Worm (Caenorhabditis elegans): ENCODE measurements around the gene Y4C6A.3.

The Y4C6A.3 gene

DNA sequence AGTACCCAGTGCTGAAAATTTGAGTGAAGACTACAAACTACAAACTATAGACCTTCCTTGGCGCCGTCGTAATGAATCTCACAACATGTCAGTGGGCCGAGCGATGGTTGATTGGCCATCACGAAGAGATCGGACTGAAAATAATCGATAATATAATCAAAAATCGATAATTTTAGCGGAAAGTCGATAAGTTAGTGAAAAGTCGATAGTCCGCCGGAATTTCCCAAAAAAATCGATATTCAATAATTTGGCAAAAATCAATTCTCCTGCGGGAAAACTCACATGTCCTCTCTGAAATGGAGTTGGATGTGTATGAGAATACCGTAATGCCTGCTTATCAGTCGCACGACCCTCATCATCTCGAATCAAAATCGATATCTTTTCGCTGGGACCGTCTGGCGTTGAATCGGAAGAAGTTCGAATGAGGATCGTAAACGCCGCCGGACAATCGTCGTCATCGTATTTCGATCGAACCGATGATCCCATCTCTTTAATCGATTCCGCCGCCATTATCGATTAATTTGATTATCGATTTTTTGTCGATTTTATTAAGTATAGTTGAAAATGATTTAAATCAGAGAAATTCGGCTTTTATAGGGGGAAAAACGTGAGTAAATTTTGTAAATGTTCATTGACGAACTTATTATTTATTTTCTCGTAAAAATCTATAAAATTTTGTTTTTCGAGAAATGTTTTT lies 44.1 kb downstream of the Y4C6A.3 start, which contains the start of gene ZK616.8:
Gene ZK616.8 (minus strand): TSS at position 553 of the 697 bp plus-strand sequence.
- no peak for TF ChIP-seq ztf-4 (tag; optimal IDR thresholded peaks at IDR 0.05)
- no peak for TF ChIP-seq aha-1 (tag; optimal IDR thresholded peaks at IDR 0.05)
- TF ChIP-seq blmp-1 (tag; optimal IDR thresholded peaks at IDR 0.05): no peak
- TF ChIP-seq tlp-1 (tag; optimal IDR thresholded peaks at IDR 0.05): no peak
- TF ChIP-seq unc-62 (GFP tag; optimal IDR thresholded peaks at IDR 0.05): no peak
- TF ChIP-seq mep-1 (tag; optimal IDR thresholded peaks at IDR 0.05): no peak
- TF ChIP-seq skn-1 (tag; optimal IDR thresholded peaks at IDR 0.05): no peak
- TF ChIP-seq nhr-11 (tag; optimal IDR thresholded peaks at IDR 0.05): no peak
- TF ChIP-seq unc-98 (GFP tag; IDR thresholded peaks at IDR 0.05): no peak
- TF ChIP-seq pax-3 (tag; optimal IDR thresholded peaks at IDR 0.05): no peak

DNA sequence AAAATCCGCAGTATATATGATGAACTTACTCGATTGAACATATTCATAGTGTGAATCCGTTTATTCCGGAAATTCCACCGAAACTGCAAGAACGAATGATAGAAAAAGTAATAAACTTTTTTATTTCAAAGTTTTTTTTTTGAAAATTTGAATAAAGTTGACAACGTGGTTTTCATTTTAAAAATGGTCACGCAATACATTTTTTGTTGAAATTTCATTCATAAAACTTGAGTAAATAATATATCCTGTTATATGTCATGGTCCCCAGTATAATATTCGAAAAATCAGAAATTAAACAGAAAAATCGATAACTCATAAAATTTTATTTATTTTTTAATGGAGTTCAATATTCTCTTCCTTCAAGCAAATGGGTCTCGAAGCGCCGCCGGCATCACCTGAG lies 44.8 kb downstream of the Y4C6A.3 start, which contains the start of gene ZK616.65:
Gene ZK616.65 (minus strand): TSS at position 101 of the 400 bp plus-strand sequence.
- TF ChIP-seq tbx-2 (tag; optimal IDR thresholded peaks at IDR 0.05): no peak
- no peak for TF ChIP-seq efl-1 (optimal IDR thresholded peaks at IDR 0.05)
- TF ChIP-seq efl-1 (GFP tag; optimal IDR thresholded peaks at IDR 0.05 in 1 of 2): no peak
- no peak for TF ChIP-seq aly-2 (tag; optimal IDR thresholded peaks at IDR 0.05)
- TF ChIP-seq zag-1 (tag; optimal IDR thresholded peaks at IDR 0.05): no peak
- no peak for TF ChIP-seq sptf-1 (tag; optimal IDR thresholded peaks at IDR 0.05)
- no peak for TF ChIP-seq nhr-85 (tag)
- no peak for TF ChIP-seq grh-1 (GFP tag; IDR thresholded peaks at IDR 0.05)
- TF ChIP-seq C34B4.2 (tag; optimal IDR thresholded peaks at IDR 0.05): no peak
- TF ChIP-seq mdl-1 (tag; optimal IDR thresholded peaks at IDR 0.05): no peak
- TF ChIP-seq mab-9 (GFP tag; IDR thresholded peaks at IDR 0.05): no peak
- TF ChIP-seq mef-2 (tag; optimal IDR thresholded peaks at IDR 0.05): no peak
- no peak for TF ChIP-seq mep-1 (tag; optimal IDR thresholded peaks at IDR 0.05)

DNA sequence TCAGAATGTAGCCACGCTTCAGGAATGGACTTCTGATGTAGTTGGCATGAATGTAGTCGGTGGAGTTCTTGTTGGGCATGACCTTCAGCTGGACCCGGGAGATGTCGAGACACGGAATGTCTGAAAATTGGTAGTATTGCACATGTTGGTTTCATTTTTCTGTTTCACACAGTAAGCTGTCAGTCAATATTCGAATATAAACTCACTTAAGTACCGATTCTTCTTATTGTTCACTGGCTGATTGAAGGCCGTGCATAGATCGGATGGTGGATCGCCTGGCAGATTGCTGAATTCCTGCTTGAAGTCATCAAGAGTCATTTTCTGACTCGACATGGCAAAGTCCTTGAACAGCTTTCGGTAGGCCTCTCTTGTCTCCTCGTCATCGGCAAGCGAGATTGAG lies 46.8 kb downstream of the Y4C6A.3 start:
- TF ChIP-seq tbx-2 (tag; optimal IDR thresholded peaks at IDR 0.05) (no peak), mef-2 (tag; optimal IDR thresholded peaks at IDR 0.05) (no peak), lin-39 (tag; optimal IDR thresholded peaks at IDR 0.05) (no peak), mdl-1 (tag; optimal IDR thresholded peaks at IDR 0.05) (no peak), snu-23 (GFP tag; optimal IDR thresholded peaks at IDR 0.05) (no peak), rnt-1 (tag; optimal IDR thresholded peaks at IDR 0.05) (no peak), ceh-8 (GFP tag; optimal IDR thresholded peaks at IDR 0.05) (no peak), irx-1 (tag; optimal IDR thresholded peaks at IDR 0.05) (no peak), hlh-4 (tag; optimal IDR thresholded peaks at IDR 0.05) (no peak), swsn-7 (tag; optimal IDR thresholded peaks at IDR 0.05) (no peak), dpl-1 (GFP tag; optimal IDR thresholded peaks at IDR 0.05) (no peak), elt-2 (tag; optimal IDR thresholded peaks at IDR 0.05) (no peak), unc-130 (tag; optimal IDR thresholded peaks at IDR 0.05) (no peak), C34B4.2 (tag; optimal IDR thresholded peaks at IDR 0.05) (no peak), nhr-77 (tag; optimal IDR thresholded peaks at IDR 0.05) (no peak), aly-2 (tag; optimal IDR thresholded peaks at IDR 0.05) (no peak), nhr-47 (tag; optimal IDR thresholded peaks at IDR 0.05) (no peak)

DNA sequence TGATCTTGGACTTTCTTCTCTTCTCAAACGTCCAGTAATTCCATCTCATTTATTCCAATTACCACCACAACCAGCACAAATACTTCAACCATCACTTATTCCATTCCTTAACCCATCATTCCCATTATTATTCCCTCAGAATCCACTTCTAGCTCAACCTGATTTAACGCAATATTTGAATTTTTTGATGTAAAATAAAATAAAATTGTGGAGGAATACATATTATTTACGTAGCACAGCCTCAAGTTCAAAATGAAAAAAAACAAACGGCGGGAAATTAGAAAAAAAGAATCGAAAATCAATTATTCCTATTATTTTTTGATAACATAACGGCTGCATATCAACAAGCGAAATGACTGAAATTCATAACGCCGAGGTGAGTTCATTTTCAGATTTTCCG lies 50.6 kb downstream of the Y4C6A.3 start, which contains the start of gene ZK616.61:
Gene ZK616.61 (plus strand): TSS at position 301 of the 400 bp plus-strand sequence.
- TF ChIP-seq zag-1 (tag; optimal IDR thresholded peaks at IDR 0.05) (no peak), xbp-1 (tag; optimal IDR thresholded peaks at IDR 0.05) (no peak), nhr-20 (tag; optimal IDR thresholded peaks at IDR 0.05) (no peak), egl-27 (tag; optimal IDR thresholded peaks at IDR 0.05) (no peak), mab-9 (GFP tag; IDR thresholded peaks at IDR 0.05) (no peak), aly-2 (tag; optimal IDR thresholded peaks at IDR 0.05) (no peak), nhr-90 (tag; optimal IDR thresholded peaks at IDR 0.05; ENCODE audit: poor library complexity) (no peak), unc-98 (GFP tag; IDR thresholded peaks at IDR 0.05) (no peak), ztf-11 (tag; optimal IDR thresholded peaks at IDR 0.05) (no peak), hpl-2 (GFP tag; optimal IDR thresholded peaks at IDR 0.05) (no peak), nhr-28 (tag; optimal IDR thresholded peaks at IDR 0.05) (no peak)

Data from whole organism, L1 larva.